Fruit fly (Drosophila melanogaster) whole organism, embryonic: Measurements from ENCODE around the gene TBC1d7.

Experiments
- Atf3 ChIP-seq: fragments of 200-800 bp; sonication (Bioruptor generic); optimal IDR thresholded peaks from 3 replicates; lab custom pipeline; 2016; ENCODE audit warnings: missing biosample characterization, missing genetic modification characterization
- Bteb2 ChIP-seq: fragments of 200-800 bp; sonication (Bioruptor generic); optimal IDR thresholded peaks from 2 replicates; lab custom pipeline; 2016; ENCODE audit warnings: missing biosample characterization, missing genetic modification characterization
- C15 ChIP-seq: fragments of 200-800 bp; sonication (Bioruptor generic); IDR thresholded peaks from 3 replicates; pipeline ENCODE4 v1.3.6; 2022; ENCODE audit warnings: missing biosample characterization, missing genetic modification characterization
- CG10209 ChIP-seq: fragments of 200-800 bp; sonication (Bioruptor generic); optimal IDR thresholded peaks from 3 replicates; lab custom pipeline; 2017; ENCODE audit warnings: missing biosample characterization, mild to moderate bottlenecking, missing genetic modification characterization, missing genetic modification reagents
- CG10979 ChIP-seq: fragments of 200-800 bp; sonication (Bioruptor generic); optimal IDR thresholded peaks from 2 replicates; lab custom pipeline; 2018; ENCODE audit warnings: missing biosample characterization, mild to moderate bottlenecking, missing genetic modification characterization, moderate library complexity
- CG11093 ChIP-seq: fragments of 200-800 bp; sonication (Bioruptor generic); IDR thresholded peaks from 3 replicates; pipeline ENCODE4 v1.3.6; 2022; ENCODE audit warnings: missing biosample characterization, missing genetic modification characterization
- CG11504 ChIP-seq: fragments of 200-800 bp; sonication (Bioruptor generic); optimal IDR thresholded peaks from 3 replicates; lab custom pipeline; 2019; ENCODE audit warnings: missing biosample characterization, mild to moderate bottlenecking, missing genetic modification characterization, moderate library complexity
- CG12219 ChIP-seq: fragments of 200-800 bp; sonication (Bioruptor generic); optimal IDR thresholded peaks from 3 replicates; lab custom pipeline; 2018; ENCODE audit warnings: missing biosample characterization, mild to moderate bottlenecking, missing genetic modification characterization
- CG17829 ChIP-seq: fragments of 200-800 bp; optimal IDR thresholded peaks from 2 replicates; lab custom pipeline; 2019; ENCODE audit warnings: missing biosample characterization, mild to moderate bottlenecking, missing genetic modification characterization, moderate library complexity
- CG3065 ChIP-seq: fragments of 200-800 bp; sonication (Bioruptor generic); optimal IDR thresholded peaks from 2 replicates; lab custom pipeline; 2016; ENCODE audit warnings: missing biosample characterization, missing genetic modification characterization
- CG32532 ChIP-seq: fragments of 200-800 bp; sonication (Bioruptor generic); IDR thresholded peaks from 2 replicates; pipeline ENCODE4 v1.3.6; 2022; ENCODE audit warnings: missing biosample characterization, missing genetic modification characterization
- CG43689 ChIP-seq: fragments of 200-800 bp; sonication (Bioruptor generic); IDR thresholded peaks from 2 replicates; pipeline ENCODE4 v1.3.6; 2022; ENCODE audit warnings: missing biosample characterization, missing genetic modification characterization
- CG4424 ChIP-seq: fragments of 200-800 bp; sonication (Bioruptor generic); optimal IDR thresholded peaks from 3 replicates; lab custom pipeline; 2016; ENCODE audit warnings: missing biosample characterization, missing genetic modification characterization
- CG6854 ChIP-seq: fragments of 200-800 bp; sonication (Bioruptor generic); optimal IDR thresholded peaks from 3 replicates; lab custom pipeline; 2017; ENCODE audit warnings: missing biosample characterization, mild to moderate bottlenecking, missing genetic modification characterization
- CG8478 ChIP-seq: fragments of >200 bp; optimal IDR thresholded peaks from 2 replicates; lab custom pipeline; 2018
- CrebB ChIP-seq: fragments of 200-800 bp; sonication (Bioruptor generic); optimal IDR thresholded peaks from 3 replicates; lab custom pipeline; 2018; ENCODE audit warnings: missing biosample characterization, mild to moderate bottlenecking, missing genetic modification characterization
- D19A ChIP-seq: fragments of 200-800 bp; optimal IDR thresholded peaks from 3 replicates; lab custom pipeline; 2019; ENCODE audit warnings: missing biosample characterization, mild to moderate bottlenecking, missing genetic modification characterization, moderate library complexity
- Dad ChIP-seq: fragments of 200-800 bp; sonication (Bioruptor generic); optimal IDR thresholded peaks from 3 replicates; lab custom pipeline; 2016; ENCODE audit warnings: missing biosample characterization, missing genetic modification characterization
- Dbx ChIP-seq: fragments of 200-800 bp; sonication (Bioruptor generic); IDR thresholded peaks from 3 replicates; pipeline ENCODE4 v1.3.6; 2022; ENCODE audit warnings: missing biosample characterization, missing genetic modification characterization
- Dll ChIP-seq: fragments of 200-800 bp; sonication (Bioruptor generic); IDR thresholded peaks from 4 replicates; pipeline ENCODE4 v1.3.6; 2022; ENCODE audit warnings: missing biosample characterization, missing genetic modification characterization; ENCODE audit not compliant: partially characterized antibody
- Elba2 ChIP-seq: fragments of 200-800 bp; sonication (Bioruptor generic); optimal IDR thresholded peaks from 3 replicates; lab custom pipeline; 2016; ENCODE audit warnings: missing biosample characterization, missing genetic modification characterization
- Fer1 ChIP-seq: fragments of 200-800 bp; sonication (Bioruptor generic); optimal IDR thresholded peaks from 2 replicates; lab custom pipeline; 2017; ENCODE audit warnings: missing biosample characterization, mild to moderate bottlenecking, missing genetic modification characterization
- GATAe ChIP-seq: fragments of 200-800 bp; sonication (Bioruptor generic); conservative IDR thresholded peaks from 2 replicates; pipeline ENCODE4 v1.3.6; 2022; ENCODE audit warnings: missing biosample characterization, missing genetic modification characterization
- Gsc ChIP-seq: fragments of 200-800 bp; sonication (Bioruptor generic); IDR thresholded peaks from 2 replicates; pipeline ENCODE4 v1.3.6; 2022; ENCODE audit warnings: missing biosample characterization, missing genetic modification characterization
- HHEX ChIP-seq: fragments of 200-800 bp; sonication (Bioruptor generic); optimal IDR thresholded peaks from 3 replicates; lab custom pipeline; 2017; ENCODE audit warnings: missing biosample characterization, mild to moderate bottlenecking, missing genetic modification characterization, missing genetic modification reagents
- HLH54F ChIP-seq: fragments of 200-800 bp; sonication (Bioruptor generic); optimal IDR thresholded peaks from 3 replicates; lab custom pipeline; 2016; ENCODE audit warnings: missing biosample characterization, missing genetic modification characterization
- Hr51 ChIP-seq, 2 experiments: fragments of 200-800 bp; sonication (Bioruptor generic); optimal IDR thresholded peaks; 2 replicates in 1 of 2; 3 replicates in 1 of 2; lab custom pipeline; 2016 to 2018; ENCODE audit warnings: missing biosample characterization in 2 of 2, missing genetic modification characterization in 2 of 2, mild to moderate bottlenecking in 1 of 2, moderate library complexity in 1 of 2
- Hr78 ChIP-seq, 2 experiments: fragments of 200-800 bp in 1 of 2; fragments of >200 bp in 1 of 2; sonication (Bioruptor generic) in 1 of 2; optimal IDR thresholded peaks; 2 replicates each; lab custom pipeline; 2017 to 2019; ENCODE audit warnings: missing biosample characterization in 2 of 2, missing genetic modification characterization in 2 of 2, mild to moderate bottlenecking in 1 of 2, moderate library complexity in 1 of 2
- MTF-1 ChIP-seq: fragments of 200-800 bp; sonication (Bioruptor generic); optimal IDR thresholded peaks from 2 replicates; lab custom pipeline; 2018; ENCODE audit warnings: missing biosample characterization, mild to moderate bottlenecking, missing genetic modification characterization, borderline replicate concordance
- Max ChIP-seq: fragments of 200-800 bp; sonication (Bioruptor generic); optimal IDR thresholded peaks from 2 replicates; lab custom pipeline; 2016; ENCODE audit warnings: missing biosample characterization, mild to moderate bottlenecking, missing genetic modification characterization
- NFAT ChIP-seq: fragments of 200-800 bp; sonication (Bioruptor generic); IDR thresholded peaks from 2 replicates; pipeline ENCODE4 v1.3.6; 2022; ENCODE audit warnings: missing biosample characterization, missing genetic modification characterization
- NK7.1 ChIP-seq: fragments of 200-800 bp; sonication (Bioruptor generic); optimal IDR thresholded peaks from 3 replicates; lab custom pipeline; 2016; ENCODE audit warnings: missing biosample characterization, missing genetic modification characterization
- Nf-YC ChIP-seq: fragments of 200-800 bp; optimal IDR thresholded peaks from 3 replicates; lab custom pipeline; 2019; ENCODE audit warnings: missing biosample characterization, mild to moderate bottlenecking, missing genetic modification characterization, moderate library complexity
- Opbp ChIP-seq: fragments of 200-800 bp; sonication (Bioruptor generic); IDR thresholded peaks from 3 replicates; pipeline ENCODE4 v1.3.6; 2022; ENCODE audit warnings: missing biosample characterization, missing genetic modification characterization; ENCODE audit not compliant: partially characterized antibody
- Poxn ChIP-seq: fragments of 200-800 bp; sonication (Bioruptor generic); IDR thresholded peaks from 2 replicates; pipeline ENCODE4 v1.3.6; 2022; ENCODE audit warnings: missing biosample characterization, missing genetic modification characterization
- Sry-β ChIP-seq: fragments of 200-800 bp; sonication (Bioruptor generic); optimal IDR thresholded peaks from 2 replicates; lab custom pipeline; 2018; ENCODE audit warnings: missing biosample characterization, mild to moderate bottlenecking, missing genetic modification characterization, moderate library complexity
- Sry-δ ChIP-seq: fragments of 200-800 bp; sonication (Bioruptor generic); optimal IDR thresholded peaks from 2 replicates; lab custom pipeline; 2016; ENCODE audit warnings: missing biosample characterization, missing genetic modification characterization
- dati ChIP-seq: fragments of 200-800 bp; sonication (Bioruptor generic); IDR thresholded peaks from 2 replicates; pipeline ENCODE4 v1.3.6; 2022; ENCODE audit warnings: missing biosample characterization, missing genetic modification characterization
- disco-r ChIP-seq: fragments of 200-800 bp; sonication (Bioruptor generic); optimal IDR thresholded peaks from 2 replicates; lab custom pipeline; 2016; ENCODE audit warnings: missing biosample characterization, missing genetic modification characterization
- emc ChIP-seq: fragments of 200-800 bp; sonication (Bioruptor generic); optimal IDR thresholded peaks from 2 replicates; lab custom pipeline; 2016; ENCODE audit warnings: missing biosample characterization, missing genetic modification characterization
- gfzf ChIP-seq: fragments of 200-800 bp; sonication (Bioruptor generic); optimal IDR thresholded peaks from 2 replicates; lab custom pipeline; 2016; ENCODE audit warnings: missing biosample characterization, mild to moderate bottlenecking, missing genetic modification characterization, moderate library complexity
- gro ChIP-seq: fragments of 200-800 bp; sonication (Bioruptor generic); optimal IDR thresholded peaks from 2 replicates; lab custom pipeline; 2016; ENCODE audit warnings: missing biosample characterization, missing genetic modification characterization
- ind ChIP-seq: fragments of 200-800 bp; sonication (Bioruptor generic); optimal IDR thresholded peaks from 3 replicates; lab custom pipeline; 2016; ENCODE audit warnings: missing biosample characterization, missing genetic modification characterization
- insv ChIP-seq, 2 experiments: fragments of 200-800 bp; sonication (Bioruptor generic); optimal IDR thresholded peaks; 3 replicates each; lab custom pipeline; 2016 to 2018; ENCODE audit warnings: missing biosample characterization in 2 of 2, missing genetic modification characterization in 2 of 2
- kni ChIP-seq: fragments of 200-800 bp; sonication (Bioruptor generic); optimal IDR thresholded peaks from 3 replicates; lab custom pipeline; 2017; ENCODE audit warnings: mild to moderate bottlenecking, missing biosample characterization, missing genetic modification reagents, missing genetic modification characterization
- salm ChIP-seq: fragments of 200-800 bp; sonication (Bioruptor generic); optimal IDR thresholded peaks from 2 replicates; lab custom pipeline; 2018; ENCODE audit warnings: missing biosample characterization, mild to moderate bottlenecking, missing genetic modification characterization
- sqz ChIP-seq: fragments of 200-800 bp; sonication (Bioruptor generic); optimal IDR thresholded peaks from 3 replicates; lab custom pipeline; 2018; ENCODE audit warnings: missing biosample characterization, mild to moderate bottlenecking, missing genetic modification characterization
- toy ChIP-seq: fragments of 200-800 bp; sonication (Bioruptor generic); IDR thresholded peaks from 2 replicates; pipeline ENCODE4 v1.3.6; 2022; ENCODE audit warnings: missing biosample characterization, missing genetic modification characterization
- zen2 ChIP-seq: fragments of 200-800 bp; sonication (Bioruptor generic); IDR thresholded peaks from 3 replicates; pipeline ENCODE4 v1.3.6; 2022; ENCODE audit warnings: missing biosample characterization, missing genetic modification characterization; ENCODE audit not compliant: partially characterized antibody

Gene TBC1d7

dm6 chr3R:24161173-24161811, at the start of gene TBC1d7, which contains the start of gene Myo95E:
Gene TBC1d7, plus strand, starts transcription at chr3R:24161727.
Gene Myo95E, minus strand, starts transcription at chr3R:24161498.
- TF ChIP-seq ind (GFP tag; lab: Kevin White, UChicago), result peak; percentile 89
- TF ChIP-seq Gsc (GFP tag; lab: Robert Waterston, UW), result peak; percentile 69; the same call in 1 of the 2 replicates
- peak; percentile 87 for TF ChIP-seq CG10209
- TF ChIP-seq toy (GFP tag; lab: Robert Waterston, UW), result peak; percentile 69
- TF ChIP-seq CG8478 (lab: Kevin White, UChicago), result no peak
- TF ChIP-seq HHEX (GFP tag; lab: Kevin White, UChicago), result peak; percentile 75
- peak; percentile 60 for TF ChIP-seq CrebB
- no peak for TF ChIP-seq Hr78 (GFP tag; optimal IDR thresholded peaks at IDR 0.05; lab: Kevin White, UChicago)
- TF ChIP-seq Dad (GFP tag; lab: Kevin White, UChicago), result no peak
- TF ChIP-seq emc (GFP tag; lab: Kevin White, UChicago), result peak; percentile 50
- no peak; the same call in 1 of the 2 replicates for TF ChIP-seq Poxn (GFP tag; lab: Robert Waterston, UW)
- peak; percentile 87 for TF ChIP-seq CG43689 (GFP tag; lab: Robert Waterston, UW)
- TF ChIP-seq Hr51 (GFP tag; optimal IDR thresholded peaks at IDR 0.05; lab: Kevin White, UChicago), result peak; percentile 33 to 91
- peak; percentile 63 for TF ChIP-seq CG6854 (GFP tag; lab: Kevin White, UChicago)
- peak; percentile 85 for TF ChIP-seq CG4424 (GFP tag; lab: Kevin White, UChicago)
- TF ChIP-seq Fer1 (GFP tag; lab: Kevin White, UChicago), result peak; percentile 83
- peak; percentile 85 for TF ChIP-seq Max (GFP tag; lab: Kevin White, UChicago)
- peak; percentile 47; the same call in 1 of the 2 replicates for TF ChIP-seq GATAe
- TF ChIP-seq CG10979, result peak; percentile 86
- peak; percentile 26 for TF ChIP-seq CG3065 (GFP tag; lab: Kevin White, UChicago)
- no peak for TF ChIP-seq kni (GFP tag; lab: Kevin White, UChicago)
- peak; percentile 87 for TF ChIP-seq C15 (GFP tag; lab: Robert Waterston, UW)
- TF ChIP-seq salm, result peak; percentile 74
- TF ChIP-seq Opbp (GFP tag; lab: Robert Waterston, UW), result peak; percentile 37; the same call in 1 of the 3 replicates
- peak; percentile 33 for TF ChIP-seq HLH54F
- peak; percentile 99 for TF ChIP-seq D19A (tag; lab: Kevin White, UChicago)
- TF ChIP-seq CG12219 (GFP tag; lab: Kevin White, UChicago), result peak; percentile 63
- TF ChIP-seq Sry-β (GFP tag; lab: Kevin White, UChicago), result peak; percentile 64
- TF ChIP-seq CG11093 (GFP tag; lab: Robert Waterston, UW), result peak; percentile 90
- TF ChIP-seq gro (GFP tag; lab: Kevin White, UChicago), result no peak
- peak; percentile 92 for TF ChIP-seq CG32532 (GFP tag; lab: Robert Waterston, UW)
- TF ChIP-seq gfzf (GFP tag; lab: Kevin White, UChicago), result no peak
- TF ChIP-seq zen2, result no peak; the same call in 2 of the 3 replicates
- TF ChIP-seq Sry-δ (GFP tag; lab: Kevin White, UChicago), result peak; percentile 80
- peak; percentile 27 for TF ChIP-seq MTF-1
- no peak for TF ChIP-seq sqz (GFP tag; lab: Kevin White, UChicago)
- TF ChIP-seq Bteb2 (GFP tag; lab: Kevin White, UChicago), result no peak
- TF ChIP-seq insv (GFP tag; optimal IDR thresholded peaks at IDR 0.05; lab: Kevin White, UChicago), result no peak
- peak; percentile 88 for TF ChIP-seq Dll (GFP tag; lab: Robert Waterston, UW)
- TF ChIP-seq Nf-YC (tag; lab: Kevin White, UChicago), result no peak
- peak; percentile 1 for TF ChIP-seq Atf3 (GFP tag; lab: Kevin White, UChicago)
- TF ChIP-seq dati, result peak; percentile 50
- TF ChIP-seq Elba2 (GFP tag; lab: Kevin White, UChicago), result peak; percentile 48
- peak; percentile 87 for TF ChIP-seq NFAT (GFP tag; lab: Robert Waterston, UW)
- peak; percentile 89 for TF ChIP-seq CG17829 (tag; lab: Kevin White, UChicago)
- no peak for TF ChIP-seq CG11504 (tag; lab: Kevin White, UChicago)
- no peak for TF ChIP-seq disco-r (GFP tag; lab: Kevin White, UChicago)
- TF ChIP-seq Dbx (GFP tag; lab: Robert Waterston, UW), result peak; percentile 91
- TF ChIP-seq NK7.1, result no peak
